Worm (Caenorhabditis elegans): ENCODE measurements around the gene T13C2.3.

DNA sequence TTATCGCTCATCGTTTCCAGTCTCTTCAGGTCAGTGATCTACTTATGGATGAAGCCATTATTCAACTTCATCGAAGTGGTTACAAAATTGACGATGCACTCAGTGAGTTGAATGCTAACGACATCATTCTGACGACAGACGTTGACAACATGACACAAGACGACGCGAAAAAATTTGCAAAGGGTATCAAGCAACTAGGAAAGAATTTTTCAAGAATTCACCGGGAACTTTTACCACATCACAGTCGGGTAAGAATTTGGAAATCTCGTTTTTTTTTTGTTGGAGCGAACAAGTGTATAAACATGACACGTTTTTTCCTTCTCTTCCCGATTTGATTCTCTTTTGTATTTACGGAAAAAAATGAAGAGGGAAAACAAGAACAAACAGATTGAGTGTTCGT is 51.6 kb downstream of the T13C2.3 start:
- TF ChIP-seq hlh-15 (tag; optimal IDR thresholded peaks at IDR 0.05) (no peak), syd-9 (tag; optimal IDR thresholded peaks at IDR 0.05) (no peak), ets-4 (tag; optimal IDR thresholded peaks at IDR 0.05) (no peak), ama-1 (optimal IDR thresholded peaks at IDR 0.05) (no peak), lim-6 (tag; optimal IDR thresholded peaks at IDR 0.05) (no peak), pha-4 (tag; optimal IDR thresholded peaks at IDR 0.05) (no peak), F13H6.1 (tag; optimal IDR thresholded peaks at IDR 0.05) (no peak), unc-55 (GFP tag; optimal IDR thresholded peaks at IDR 0.05) (no peak), pqm-1 (tag; optimal IDR thresholded peaks at IDR 0.05) (no peak)
